Fruit fly (Drosophila melanogaster): ENCODE measurements around the gene aph-1.

DNA sequence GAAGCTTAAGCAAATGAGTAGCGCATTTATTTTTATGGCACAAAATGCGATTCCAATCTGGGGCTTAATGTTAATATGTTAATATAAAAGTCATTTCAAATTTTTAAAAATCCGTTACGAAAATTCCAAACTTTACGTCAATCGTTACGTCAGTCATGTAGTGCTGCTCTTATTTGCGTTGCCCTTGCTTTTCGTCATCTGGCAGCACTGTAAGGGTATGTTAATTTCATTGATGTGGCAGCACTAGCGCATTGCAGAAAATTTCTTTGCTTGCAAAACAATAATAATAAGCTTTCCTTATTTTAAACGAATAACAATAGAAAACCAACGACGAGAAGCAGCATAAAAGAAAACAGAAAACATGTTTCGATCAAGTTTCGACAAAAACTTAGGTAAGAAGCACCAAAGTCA is 26.2 kb upstream of the aph-1 start, which contains the start of gene Hrs:
- no peak for TF ChIP-seq foxo (GFP tag; optimal IDR thresholded peaks at IDR 0.05)
- TF ChIP-seq lola (GFP tag; optimal IDR thresholded peaks at IDR 0.05), result no peak
- no peak for TF ChIP-seq Myc (optimal IDR thresholded peaks at IDR 0.05)
- no peak for TF ChIP-seq Dfd (GFP tag; optimal IDR thresholded peaks at IDR 0.05)

Measured in whole organism, wandering third instar larva.